Worm (Caenorhabditis elegans): ENCODE data around the gene tftc-5.

ce11 chrIII:3976291-3976690, 45.7 kb upstream of the tftc-5 start, which contains the start of gene msi-1:
- no peak for TF ChIP-seq pqm-1 (tag; optimal IDR thresholded peaks at IDR 0.05)
- no peak for TF ChIP-seq hlh-30 (tag; optimal IDR thresholded peaks at IDR 0.05; ENCODE audit: insufficient read depth)
- TF ChIP-seq lin-11 (tag; optimal IDR thresholded peaks at IDR 0.05) = no peak
- TF ChIP-seq ets-4 (tag; optimal IDR thresholded peaks at IDR 0.05) = no peak
- no peak for TF ChIP-seq pros-1 (tag; optimal IDR thresholded peaks at IDR 0.05)
- no peak for TF ChIP-seq unc-3 (GFP tag; conservative IDR thresholded peaks at IDR 0.05)
- TF ChIP-seq unc-3 (tag; optimal IDR thresholded peaks at IDR 0.05) = no peak
